Fruit fly (Drosophila melanogaster) whole organism, embryonic: ENCODE data around the gene Acp63F.

Experiments
- CG12071 ChIP-seq: fragments of 200-800 bp; sonication (Bioruptor generic); optimal IDR thresholded peaks from 3 replicates; lab custom pipeline; 2018; ENCODE audit warnings: missing biosample characterization, mild to moderate bottlenecking, missing genetic modification characterization
- CG1602 ChIP-seq: fragments of 200-800 bp; sonication (Bioruptor generic); optimal IDR thresholded peaks from 3 replicates; lab custom pipeline; 2016; ENCODE audit warnings: missing biosample characterization, missing genetic modification characterization
- CG17612 ChIP-seq: fragments of 200-800 bp; sonication (Bioruptor generic); IDR thresholded peaks from 2 replicates; pipeline ENCODE4 v1.3.6; 2022; ENCODE audit warnings: missing biosample characterization, missing genetic modification characterization
- CG18476 ChIP-seq: fragments of 200-800 bp; sonication (Bioruptor generic); optimal IDR thresholded peaks from 2 replicates; lab custom pipeline; 2016; ENCODE audit warnings: missing biosample characterization, mild to moderate bottlenecking, missing genetic modification characterization
- CG33557 ChIP-seq: fragments of 200-800 bp; sonication (Bioruptor generic); optimal IDR thresholded peaks from 2 replicates; lab custom pipeline; 2019; ENCODE audit warnings: missing biosample characterization, mild to moderate bottlenecking, missing genetic modification characterization, moderate library complexity
- CG3838 ChIP-seq: fragments of 200-800 bp; sonication (Bioruptor generic); optimal IDR thresholded peaks from 3 replicates; lab custom pipeline; 2016; ENCODE audit warnings: missing biosample characterization, missing genetic modification characterization
- CG4360 ChIP-seq: fragments of 200-800 bp; sonication (Bioruptor generic); IDR thresholded peaks from 2 replicates; pipeline ENCODE4 v1.3.6; 2022; ENCODE audit warnings: missing biosample characterization, missing genetic modification characterization
- CG5953 ChIP-seq: fragments of 200-800 bp; sonication (Bioruptor generic); IDR thresholded peaks from 2 replicates; pipeline ENCODE4 v1.3.6; 2022; ENCODE audit warnings: missing biosample characterization, missing genetic modification characterization
- CG6683 ChIP-seq: fragments of 200-800 bp; sonication (Bioruptor generic); optimal IDR thresholded peaks from 2 replicates; lab custom pipeline; 2017; ENCODE audit warnings: missing biosample characterization, mild to moderate bottlenecking, missing genetic modification characterization, missing genetic modification reagents
- CG7556 ChIP-seq: fragments of 200-800 bp; sonication (Bioruptor generic); optimal IDR thresholded peaks from 2 replicates; lab custom pipeline; 2017; ENCODE audit warnings: missing biosample characterization, mild to moderate bottlenecking, missing genetic modification characterization
- CG8089 ChIP-seq: fragments of 200-800 bp; sonication (Bioruptor generic); optimal IDR thresholded peaks from 3 replicates; lab custom pipeline; 2016; ENCODE audit warnings: missing biosample characterization, missing genetic modification characterization
- CG9817 ChIP-seq: fragments of 200-800 bp; sonication (Bioruptor generic); optimal IDR thresholded peaks from 2 replicates; lab custom pipeline; 2018; ENCODE audit warnings: missing biosample characterization, mild to moderate bottlenecking, missing genetic modification characterization, moderate library complexity
- CG9932 ChIP-seq: fragments of 200-800 bp; sonication (Bioruptor generic); IDR thresholded peaks from 2 replicates; pipeline ENCODE4 v1.3.6; 2022; ENCODE audit warnings: missing biosample characterization, missing genetic modification characterization
- CHES-1-like ChIP-seq: fragments of 200-800 bp; sonication (Bioruptor generic); optimal IDR thresholded peaks from 2 replicates; lab custom pipeline; 2016; ENCODE audit warnings: missing biosample characterization, missing genetic modification characterization
- D ChIP-seq, 2 experiments: fragments of 200-800 bp in 1 of 2; fragments of >200 bp in 1 of 2; sonication (Bioruptor generic) in 1 of 2; optimal IDR thresholded peaks; 2 replicates in 1 of 2; 3 replicates in 1 of 2; lab custom pipeline; 2017; ENCODE audit warnings: mild to moderate bottlenecking in 1 of 2, missing biosample characterization in 1 of 2, missing genetic modification characterization in 1 of 2, missing genetic modification reagents in 1 of 2
- Dfd ChIP-seq, 2 experiments: fragments of >200 bp; optimal IDR thresholded peaks; 2 replicates each; lab custom pipeline; 2017; ENCODE audit warnings: missing biosample characterization in 2 of 2, missing genetic modification characterization in 2 of 2
- Dll ChIP-seq: fragments of 200-800 bp; sonication (Bioruptor generic); IDR thresholded peaks from 4 replicates; pipeline ENCODE4 v1.3.6; 2022; ENCODE audit warnings: missing biosample characterization, missing genetic modification characterization; ENCODE audit not compliant: partially characterized antibody
- GATAe ChIP-seq: fragments of 200-800 bp; sonication (Bioruptor generic); conservative IDR thresholded peaks from 2 replicates; pipeline ENCODE4 v1.3.6; 2022; ENCODE audit warnings: missing biosample characterization, missing genetic modification characterization
- H2.0 ChIP-seq: fragments of 200-800 bp; sonication (Bioruptor generic); IDR thresholded peaks from 2 replicates; pipeline ENCODE4 v1.3.6; 2022; ENCODE audit warnings: missing biosample characterization, missing genetic modification characterization
- MESR4 ChIP-seq: fragments of 200-800 bp; sonication (Bioruptor generic); optimal IDR thresholded peaks from 2 replicates; lab custom pipeline; 2018; ENCODE audit warnings: missing biosample characterization, mild to moderate bottlenecking, missing genetic modification characterization, moderate library complexity
- Ravus ChIP-seq: fragments of 200-800 bp; sonication (Bioruptor generic); IDR thresholded peaks from 2 replicates; pipeline ENCODE4 v1.3.6; 2022; ENCODE audit warnings: missing biosample characterization, missing genetic modification characterization
- Rx ChIP-seq: fragments of 200-800 bp; sonication (Bioruptor generic); IDR thresholded peaks from 2 replicates; pipeline ENCODE4 v1.3.6; 2022; ENCODE audit warnings: missing biosample characterization, missing genetic modification characterization
- Sry-β ChIP-seq: fragments of 200-800 bp; sonication (Bioruptor generic); optimal IDR thresholded peaks from 2 replicates; lab custom pipeline; 2018; ENCODE audit warnings: missing biosample characterization, mild to moderate bottlenecking, missing genetic modification characterization, moderate library complexity
- Stat92E ChIP-seq, 3 experiments: fragments of >200 bp in 2 of 3; fragments of 200-800 bp in 1 of 3; sonication (Bioruptor generic) in 1 of 3; optimal IDR thresholded peaks; 2 replicates each; lab custom pipeline; 2017 to 2019; ENCODE audit warnings: missing biosample characterization in 3 of 3, missing genetic modification characterization in 3 of 3, mild to moderate bottlenecking in 1 of 3, moderate library complexity in 1 of 3
- bcd ChIP-seq: fragments of 200-800 bp; sonication (Bioruptor generic); optimal IDR thresholded peaks from 2 replicates; lab custom pipeline; 2017; ENCODE audit warnings: missing biosample characterization, mild to moderate bottlenecking, missing genetic modification characterization
- bigmax ChIP-seq: fragments of 200-800 bp; sonication (Bioruptor generic); optimal IDR thresholded peaks from 2 replicates; lab custom pipeline; 2018; ENCODE audit warnings: missing biosample characterization, mild to moderate bottlenecking, missing genetic modification characterization
- bsh ChIP-seq, 2 experiments: fragments of 200-800 bp; sonication (Bioruptor generic); optimal IDR thresholded peaks; 2 replicates each; lab custom pipeline; 2017 to 2018; ENCODE audit warnings: mild to moderate bottlenecking in 2 of 2, missing biosample characterization in 2 of 2, missing genetic modification characterization in 2 of 2, moderate library complexity in 1 of 2
- ci ChIP-seq: fragments of 200-800 bp; sonication (Bioruptor generic); IDR thresholded peaks from 3 replicates; pipeline ENCODE4 v1.3.6; 2022; ENCODE audit warnings: missing biosample characterization, missing genetic modification characterization
- dysf ChIP-seq: fragments of 200-800 bp; sonication (Bioruptor generic); IDR thresholded peaks from 3 replicates; pipeline ENCODE4 v1.3.6; 2022; ENCODE audit warnings: missing biosample characterization, missing genetic modification characterization
- gsb ChIP-seq: fragments of 200-800 bp; sonication (Bioruptor generic); IDR thresholded peaks from 2 replicates; pipeline ENCODE4 v1.3.6; 2022; ENCODE audit warnings: missing biosample characterization, missing genetic modification characterization
- gt ChIP-seq: fragments of 200-800 bp; sonication (Bioruptor generic); IDR thresholded peaks from 2 replicates; pipeline ENCODE4 v1.3.6; 2022; ENCODE audit warnings: missing biosample characterization, missing genetic modification characterization
- hth ChIP-seq: fragments of >200 bp; optimal IDR thresholded peaks from 2 replicates; lab custom pipeline; 2017; ENCODE audit warnings: inconsistent platforms
- ind ChIP-seq: fragments of 200-800 bp; sonication (Bioruptor generic); optimal IDR thresholded peaks from 3 replicates; lab custom pipeline; 2016; ENCODE audit warnings: missing biosample characterization, missing genetic modification characterization
- lbe ChIP-seq: fragments of 200-800 bp; sonication (Bioruptor generic); optimal IDR thresholded peaks from 2 replicates; lab custom pipeline; 2016; ENCODE audit warnings: missing biosample characterization, mild to moderate bottlenecking, missing genetic modification characterization
- luna ChIP-seq: fragments of 200-800 bp; sonication (Bioruptor generic); optimal IDR thresholded peaks from 2 replicates; lab custom pipeline; 2016; ENCODE audit warnings: missing biosample characterization, missing genetic modification characterization
- mam ChIP-seq: fragments of 200-800 bp; sonication (Bioruptor generic); optimal IDR thresholded peaks from 3 replicates; lab custom pipeline; 2016; ENCODE audit warnings: missing biosample characterization, missing genetic modification characterization
- nau ChIP-seq: fragments of 200-800 bp; sonication (Bioruptor generic); optimal IDR thresholded peaks from 3 replicates; lab custom pipeline; 2017; ENCODE audit warnings: missing biosample characterization, mild to moderate bottlenecking, missing genetic modification characterization, missing genetic modification reagents
- nom ChIP-seq: fragments of 200-800 bp; sonication (Bioruptor generic); optimal IDR thresholded peaks from 2 replicates; lab custom pipeline; 2017; ENCODE audit warnings: missing biosample characterization, missing genetic modification characterization, mild to moderate bottlenecking, moderate library complexity, missing genetic modification reagents
- phol ChIP-seq: fragments of 200-800 bp; sonication (Bioruptor generic); optimal IDR thresholded peaks from 3 replicates; lab custom pipeline; 2018; ENCODE audit warnings: missing biosample characterization, mild to moderate bottlenecking, missing genetic modification characterization, moderate library complexity
- prd ChIP-seq, 3 experiments: fragments of >200 bp in 2 of 3; fragments of 200-800 bp in 1 of 3; sonication (Bioruptor generic) in 1 of 3; optimal IDR thresholded peaks in 2 of 3; IDR thresholded peaks in 1 of 3; 2 replicates in 2 of 3; 3 replicates in 1 of 3; pipeline versions ENCODE4 v1.3.6 to Lab custom; 2017 to 2022; ENCODE audit warnings: missing biosample characterization in 1 of 3, missing genetic modification characterization in 1 of 3
- row ChIP-seq: fragments of 200-800 bp; sonication (Bioruptor generic); IDR thresholded peaks from 3 replicates; pipeline ENCODE4 v1.3.6; 2022; ENCODE audit warnings: missing biosample characterization, missing genetic modification characterization
- sens-2 ChIP-seq: fragments of 200-800 bp; sonication (Bioruptor generic); IDR thresholded peaks from 2 replicates; pipeline ENCODE4 v1.3.6; 2022; ENCODE audit warnings: missing biosample characterization, missing genetic modification characterization
- slbo ChIP-seq: fragments of 200-800 bp; sonication (Bioruptor generic); IDR thresholded peaks from 2 replicates; pipeline ENCODE4 v1.3.6; 2022; ENCODE audit warnings: missing biosample characterization, missing genetic modification characterization
- tin ChIP-seq: fragments of 200-800 bp; sonication (Bioruptor generic); optimal IDR thresholded peaks from 3 replicates; lab custom pipeline; 2016; ENCODE audit warnings: missing biosample characterization, missing genetic modification characterization
- tna ChIP-seq: fragments of 200-800 bp; sonication (Bioruptor generic); IDR thresholded peaks from 2 replicates; pipeline ENCODE4 v1.3.6; 2022; ENCODE audit warnings: missing biosample characterization, missing genetic modification characterization; ENCODE audit not compliant: partially characterized antibody
- unpg ChIP-seq: fragments of 200-800 bp; sonication (Bioruptor generic); optimal IDR thresholded peaks from 3 replicates; lab custom pipeline; 2018; ENCODE audit warnings: missing biosample characterization, mild to moderate bottlenecking, missing genetic modification characterization, moderate library complexity
- vnd ChIP-seq: fragments of 200-800 bp; sonication (Bioruptor generic); IDR thresholded peaks from 3 replicates; pipeline ENCODE4 v1.3.6; 2022; ENCODE audit warnings: missing biosample characterization, missing genetic modification characterization; ENCODE audit not compliant: partially characterized antibody
- zf30C ChIP-seq: fragments of 200-800 bp; sonication (Bioruptor generic); optimal IDR thresholded peaks from 3 replicates; lab custom pipeline; 2018; ENCODE audit warnings: missing biosample characterization, mild to moderate bottlenecking, missing genetic modification characterization
- zfh1 ChIP-seq: fragments of 200-800 bp; sonication (Bioruptor generic); IDR thresholded peaks from 3 replicates; pipeline ENCODE4 v1.3.6; 2022; ENCODE audit warnings: missing biosample characterization, missing genetic modification characterization

Acp63F gene

DNA sequence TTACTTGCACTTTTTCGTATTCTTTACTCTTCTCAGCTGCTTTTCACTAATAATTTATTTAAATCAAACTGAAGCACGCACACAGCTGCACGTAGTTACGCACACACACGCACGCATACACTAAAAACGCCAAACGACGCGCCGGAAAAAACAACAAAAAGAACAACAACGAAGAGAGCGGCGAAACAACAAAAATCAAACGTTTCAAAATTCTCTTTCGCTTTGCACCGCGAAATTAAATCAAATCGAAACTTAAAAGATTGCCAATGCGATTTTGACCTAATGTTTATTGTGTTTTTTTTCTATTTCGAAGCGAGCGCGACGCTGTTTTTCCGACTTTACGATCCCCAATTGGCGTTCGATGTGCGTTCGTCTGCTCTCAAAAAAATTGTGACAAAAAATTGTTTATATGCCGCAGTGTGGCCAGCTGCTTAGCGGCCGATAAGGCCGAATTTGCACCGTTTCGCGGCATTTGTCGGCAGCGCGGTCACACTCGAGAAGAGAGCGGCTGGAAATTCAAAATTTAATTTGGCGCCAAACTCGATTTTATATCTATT is 28.5 kb downstream of the Acp63F start (continued):
- TF ChIP-seq Ravus (GFP tag; lab: Robert Waterston, UW) (no peak), H2.0 (GFP tag; lab: Robert Waterston, UW) (no peak), nom (GFP tag; lab: Kevin White, UChicago) (peak; percentile 64), row (GFP tag; lab: Robert Waterston, UW) (peak; percentile 42; the same call in 1 of the 3 replicates), vnd (GFP tag; lab: Robert Waterston, UW) (no peak), dysf (no peak), ind (GFP tag; lab: Kevin White, UChicago) (no peak), gt (GFP tag; lab: Robert Waterston, UW) (no peak), CG8089 (GFP tag; lab: Kevin White, UChicago) (no peak), CG9817 (no peak), phol (tag; lab: Kevin White, UChicago) (no peak), slbo (GFP tag; lab: Robert Waterston, UW) (no peak), CG3838 (no peak), CG1602 (GFP tag; lab: Kevin White, UChicago) (no peak), tna (GFP tag; lab: Robert Waterston, UW) (peak; percentile 10; the same call in 1 of the 2 replicates), CG7556 (no peak), lbe (GFP tag; lab: Kevin White, UChicago) (no peak), sens-2 (GFP tag; lab: Robert Waterston, UW) (no peak), Dll (GFP tag; lab: Robert Waterston, UW) (0 out of 4 replicates have a peak, but pooled peaks have one; percentile 46), CHES-1-like (GFP tag; lab: Kevin White, UChicago) (peak; percentile 47), unpg (GFP tag; lab: Kevin White, UChicago) (peak; percentile 31), mam (GFP tag; lab: Kevin White, UChicago) (no peak), D (optimal IDR thresholded peaks at IDR 0.05; lab: Kevin White, UChicago) (no peak), D (GFP tag; optimal IDR thresholded peaks at IDR 0.05; lab: Kevin White, UChicago) (no peak), Dfd (GFP tag; optimal IDR thresholded peaks at IDR 0.05; lab: Kevin White, UChicago) (no peak), luna (GFP tag; lab: Kevin White, UChicago) (no peak), ci (GFP tag; lab: Robert Waterston, UW) (peak; percentile 77; the same call in 2 of the 3 replicates), bigmax (GFP tag; lab: Kevin White, UChicago) (no peak), Sry-β (GFP tag; lab: Kevin White, UChicago) (peak; percentile 45), CG18476 (GFP tag; lab: Kevin White, UChicago) (no peak), hth (lab: Kevin White, UChicago) (no peak), tin (GFP tag; lab: Kevin White, UChicago) (no peak), bcd (GFP tag; lab: Kevin White, UChicago) (no peak), gsb (no peak), Rx (GFP tag; lab: Robert Waterston, UW) (no peak), CG17612 (no peak), CG5953 (GFP tag; lab: Robert Waterston, UW) (no peak), CG12071 (GFP tag; lab: Kevin White, UChicago) (no peak), CG4360 (GFP tag; lab: Robert Waterston, UW) (peak; percentile 81), Stat92E (GFP tag; optimal IDR thresholded peaks at IDR 0.05; lab: Kevin White, UChicago) (peak in 1 of 3 experiments; percentile 7), prd (optimal IDR thresholded peaks at IDR 0.05; lab: Kevin White, UChicago) (no peak), prd (GFP tag; IDR thresholded peaks at IDR 0.05; lab: Robert Waterston, UW) (0 out of 3 replicates have a peak, but pooled peaks have one; percentile 6), CG6683 (GFP tag; lab: Kevin White, UChicago) (no peak), GATAe (GFP tag; lab: Robert Waterston, UW) (no peak), zf30C (GFP tag; lab: Kevin White, UChicago) (peak; percentile 37), nau (GFP tag; lab: Kevin White, UChicago) (peak; percentile 38), CG33557 (no peak), bsh (GFP tag; optimal IDR thresholded peaks at IDR 0.05; lab: Kevin White, UChicago) (peak in 1 of 2 experiments; percentile 53), CG9932 (GFP tag; lab: Robert Waterston, UW) (no peak), MESR4 (peak; percentile 47), zfh1 (peak; percentile 4; the same call in 1 of the 3 replicates)
